Fruit fly (Drosophila melanogaster) Kc167 (cell line): ENCODE results near the gene Bcs1.

ENCODE experiments used
- Myc ChIP-seq: fragments of >200 bp; optimal IDR thresholded peaks from 2 replicates; lab custom pipeline; 2017; ENCODE audit warnings: missing external identifiers
- Sin3A ChIP-seq: fragments of >200 bp; optimal IDR thresholded peaks from 2 replicates; lab custom pipeline; 2018; ENCODE audit warnings: missing external identifiers
- h ChIP-seq: fragments of >200 bp; optimal IDR thresholded peaks from 3 replicates; lab custom pipeline; 2018; ENCODE audit warnings: missing external identifiers
- insv ChIP-seq: fragments of >200 bp; optimal IDR thresholded peaks from 3 replicates; lab custom pipeline; 2018; ENCODE audit warnings: missing external identifiers
- psq ChIP-seq: fragments of >200 bp; optimal IDR thresholded peaks from 2 replicates; lab custom pipeline; 2017; ENCODE audit warnings: missing external identifiers
- ttk ChIP-seq: sonication (Bioruptor generic); optimal IDR thresholded peaks from 2 replicates; lab custom pipeline; 2017; ENCODE audit warnings: missing external identifiers

DNA sequence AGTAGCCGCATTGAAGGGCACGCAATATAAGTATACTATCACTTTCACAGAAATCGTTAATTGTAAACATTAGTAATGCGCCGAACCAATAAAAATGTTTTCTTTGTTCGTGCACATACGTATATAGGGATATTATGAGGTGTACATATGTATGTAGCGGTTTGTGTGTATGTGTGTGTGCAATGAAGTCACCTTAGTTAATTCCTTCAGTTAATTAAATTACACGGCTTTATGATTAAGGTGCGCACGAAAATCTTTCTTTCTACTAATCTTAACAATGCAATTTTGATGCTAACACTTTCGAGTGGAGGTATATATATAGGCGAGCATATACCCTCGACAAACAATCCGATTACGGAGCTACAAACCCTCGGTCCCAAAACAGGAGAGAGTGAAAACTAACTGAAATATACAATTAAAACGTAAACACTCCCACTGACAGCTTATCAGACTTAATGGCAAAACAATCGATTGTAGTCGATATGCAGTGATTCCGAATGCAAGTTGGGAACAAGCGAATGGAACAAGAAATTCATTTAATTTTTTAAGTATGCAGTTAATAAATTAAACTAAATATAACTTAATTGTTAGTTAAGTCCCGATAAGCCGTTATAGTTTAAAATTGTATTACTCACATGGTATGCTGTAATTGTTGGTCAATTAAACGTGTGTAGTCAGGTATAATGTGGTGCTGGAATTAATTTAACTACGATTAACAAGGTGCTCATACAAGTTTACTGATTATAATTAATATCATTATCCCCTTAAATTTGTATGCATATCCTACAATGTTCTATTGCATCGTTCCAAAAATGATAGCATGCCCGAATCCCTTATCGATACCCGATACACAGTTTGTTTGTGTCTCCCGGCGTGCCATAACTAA is 1.7 kb upstream of the Bcs1 start, which contains the start of the genes Npc1a and Prosalpha6:
- TF ChIP-seq ttk (lab: Kevin White, UChicago) (no peak), Sin3A (lab: Kevin White, UChicago) (no peak), Myc (lab: Kevin White, UChicago) (no peak), h (lab: Kevin White, UChicago) (no peak), psq (lab: Kevin White, UChicago) (no peak), insv (lab: Kevin White, UChicago) (no peak)
